Worm (Caenorhabditis elegans) whole organism, L1 larva: ENCODE data around the gene F16B12.1.
"Not testable (repeated sequence)": the region's sequence is repeated elsewhere in the genome, so short reads cannot be mapped to it uniquely, and the experiment has no call there.

ENCODE experiments used
- C16A3.4 ChIP-seq: fragments of 150-350 bp; optimal IDR thresholded peaks from 2 replicates; lab custom pipeline; 2014; ENCODE audit warnings: missing biosample characterization, missing genetic modification characterization
- Y116A8C.19 ChIP-seq: sonication (generic microtip); optimal IDR thresholded peaks from 2 replicates; lab custom pipeline; 2016; ENCODE audit warnings: missing compliant biosample characterization, missing genetic modification characterization, borderline replicate concordance
- aha-1 ChIP-seq: fragments of 150-350 bp; optimal IDR thresholded peaks from 2 replicates; lab custom pipeline; 2014; ENCODE audit warnings: missing biosample characterization, missing genetic modification characterization
- alr-1 ChIP-seq: fragments of 200-800 bp; sonication (Bioruptor generic); optimal IDR thresholded peaks from 2 replicates; lab custom pipeline; 2018; ENCODE audit warnings: borderline replicate concordance, mild to moderate bottlenecking, missing genetic modification characterization, missing compliant biosample characterization
- ceh-88 ChIP-seq: fragments of 200-800 bp; sonication (Bioruptor generic); IDR thresholded peaks from 2 replicates; pipeline ENCODE4 v1.3.6; 2022; ENCODE audit warnings: missing genetic modification characterization, missing compliant biosample characterization
- ceh-90 ChIP-seq: sonication (generic microtip); optimal IDR thresholded peaks from 2 replicates; lab custom pipeline; 2016; ENCODE audit warnings: missing genetic modification characterization, missing compliant biosample characterization
- ces-1 ChIP-seq: fragments of 150-350 bp; optimal IDR thresholded peaks from 2 replicates; lab custom pipeline; 2014; ENCODE audit warnings: missing biosample characterization, missing genetic modification reagents, missing genetic modification characterization
- efl-1 ChIP-seq, 4 experiments: fragments of 150-350 bp; optimal IDR thresholded peaks in 3 of 4; peaks in 1 of 4; 1 replicate in 1 of 4; 2 replicates in 3 of 4; lab custom pipeline; 2014; ENCODE audit warnings: missing biosample characterization in 2 of 4, missing genetic modification characterization in 2 of 4, missing genetic modification reagents in 2 of 4
- egl-13 ChIP-seq: sonication (generic microtip); optimal IDR thresholded peaks from 2 replicates; lab custom pipeline; 2016; ENCODE audit warnings: missing genotype, missing genetic modification reagents, missing genetic modification characterization, missing compliant biosample characterization
- egl-27 ChIP-seq, 2 experiments: fragments of 150-350 bp in 1 of 2; sonication (generic microtip); optimal IDR thresholded peaks; 3 replicates each; lab custom pipeline; 2017 to 2018; ENCODE audit warnings: missing biosample characterization in 2 of 2, missing genetic modification characterization in 2 of 2, missing genetic modification reagents in 2 of 2
- elt-2 ChIP-seq: sonication (generic microtip); optimal IDR thresholded peaks from 2 replicates; lab custom pipeline; 2016; ENCODE audit warnings: missing genetic modification characterization, mild to moderate bottlenecking, inconsistent platforms, missing compliant biosample characterization, missing genetic modification reagents
- fkh-4 ChIP-seq: sonication (generic microtip); optimal IDR thresholded peaks from 2 replicates; lab custom pipeline; 2016; ENCODE audit warnings: missing compliant biosample characterization, missing genetic modification characterization, borderline replicate concordance
- fos-1 ChIP-seq: fragments of 150-350 bp; optimal IDR thresholded peaks from 2 replicates; lab custom pipeline; 2014; ENCODE audit warnings: missing biosample characterization, missing genetic modification characterization
- grh-1 ChIP-seq: fragments of 200-800 bp; sonication (Bioruptor generic); IDR thresholded peaks from 2 replicates; pipeline ENCODE4 v1.3.6; 2022; ENCODE audit warnings: missing genetic modification reagents, missing genetic modification characterization, missing compliant biosample characterization
- hlh-17 ChIP-seq: fragments of 200-800 bp; sonication (Bioruptor generic); optimal IDR thresholded peaks from 2 replicates; lab custom pipeline; 2018; ENCODE audit warnings: missing genetic modification characterization, mild to moderate bottlenecking, missing compliant biosample characterization, moderate library complexity, borderline replicate concordance
- hpl-2 ChIP-seq: fragments of 150-350 bp; optimal IDR thresholded peaks from 2 replicates; lab custom pipeline; 2014; ENCODE audit warnings: missing biosample characterization, missing genetic modification reagents, missing genetic modification characterization
- jun-1 ChIP-seq: fragments of 150-350 bp; optimal IDR thresholded peaks from 2 replicates; lab custom pipeline; 2014; ENCODE audit warnings: missing biosample characterization, missing genetic modification reagents, missing genetic modification characterization
- lin-13 ChIP-seq: fragments of 150-350 bp; optimal IDR thresholded peaks from 2 replicates; lab custom pipeline; 2014; ENCODE audit warnings: missing biosample characterization, missing genetic modification reagents, missing genetic modification characterization
- lin-15B ChIP-seq: fragments of 150-350 bp; sonication (generic microtip); optimal IDR thresholded peaks from 3 replicates; lab custom pipeline; 2014; ENCODE audit warnings: missing biosample characterization, missing genetic modification characterization
- lin-35 ChIP-seq, 2 experiments: fragments of 150-350 bp; optimal IDR thresholded peaks; 2 replicates each; lab custom pipeline; 2014; ENCODE audit warnings: missing biosample characterization in 2 of 2, missing genetic modification characterization in 2 of 2, missing genetic modification reagents in 2 of 2
- lsy-2 ChIP-seq, 2 experiments: fragments of 150-350 bp; optimal IDR thresholded peaks; 2 replicates each; lab custom pipeline; 2014; ENCODE audit warnings: missing biosample characterization in 2 of 2, missing genetic modification characterization in 2 of 2
- nhr-11 ChIP-seq: fragments of 150-350 bp; optimal IDR thresholded peaks from 2 replicates; lab custom pipeline; 2014; ENCODE audit warnings: missing biosample characterization, missing genetic modification characterization
- nhr-19 ChIP-seq: fragments of 200-800 bp; sonication (Bioruptor generic); conservative IDR thresholded peaks from 2 replicates; pipeline ENCODE4 v1.3.6; 2022; ENCODE audit warnings: missing genetic modification characterization, missing compliant biosample characterization
- nhr-20 ChIP-seq: sonication (generic microtip); optimal IDR thresholded peaks from 2 replicates; lab custom pipeline; 2016; ENCODE audit warnings: mild to moderate bottlenecking, missing genetic modification characterization, missing compliant biosample characterization
- nhr-47 ChIP-seq: sonication (generic microtip); optimal IDR thresholded peaks from 2 replicates; lab custom pipeline; 2016; ENCODE audit warnings: mild to moderate bottlenecking, missing genetic modification characterization, moderate library complexity, missing compliant biosample characterization
- nhr-71 ChIP-seq: sonication (generic microtip); optimal IDR thresholded peaks from 2 replicates; lab custom pipeline; 2016; ENCODE audit warnings: mild to moderate bottlenecking, missing genetic modification characterization, moderate library complexity, missing compliant biosample characterization
- nhr-76 ChIP-seq: sonication (generic microtip); optimal IDR thresholded peaks from 2 replicates; lab custom pipeline; 2017; ENCODE audit warnings: missing biosample characterization, missing genetic modification characterization
- nhr-90 ChIP-seq: sonication (generic microtip); optimal IDR thresholded peaks from 2 replicates; lab custom pipeline; 2016; ENCODE audit warnings: mild to moderate bottlenecking, missing genetic modification characterization, missing compliant biosample characterization; ENCODE audit not compliant: poor library complexity
- pqm-1 ChIP-seq: sonication (generic microtip); optimal IDR thresholded peaks from 3 replicates; lab custom pipeline; 2017; ENCODE audit warnings: missing biosample characterization, missing genetic modification characterization
- rnt-1 ChIP-seq: sonication (generic microtip); optimal IDR thresholded peaks from 2 replicates; lab custom pipeline; 2016; ENCODE audit warnings: mild to moderate bottlenecking, missing genetic modification characterization, moderate library complexity, missing compliant biosample characterization
- snu-23 ChIP-seq: sonication (generic microtip); optimal IDR thresholded peaks from 2 replicates; lab custom pipeline; 2016; ENCODE audit warnings: missing genetic modification characterization, missing compliant biosample characterization
- swsn-7 ChIP-seq: sonication (generic microtip); optimal IDR thresholded peaks from 2 replicates; lab custom pipeline; 2016; ENCODE audit warnings: missing genetic modification characterization, missing compliant biosample characterization
- unc-30 ChIP-seq: sonication (generic microtip); optimal IDR thresholded peaks from 2 replicates; lab custom pipeline; 2017; ENCODE audit warnings: missing biosample characterization, missing genetic modification characterization
- unc-62 ChIP-seq: fragments of 150-350 bp; optimal IDR thresholded peaks from 2 replicates; lab custom pipeline; 2014; ENCODE audit warnings: missing biosample characterization, missing genetic modification reagents, missing genetic modification characterization
- unc-98 ChIP-seq: fragments of 200-800 bp; sonication (Bioruptor generic); IDR thresholded peaks from 2 replicates; pipeline ENCODE4 v1.3.6; 2022; ENCODE audit warnings: missing genetic modification characterization, missing compliant biosample characterization
- vab-15 ChIP-seq: sonication (generic microtip); optimal IDR thresholded peaks from 2 replicates; lab custom pipeline; 2017; ENCODE audit warnings: missing genotype, mild to moderate bottlenecking, missing genetic modification characterization, missing compliant biosample characterization

Gene F16B12.1

DNA sequence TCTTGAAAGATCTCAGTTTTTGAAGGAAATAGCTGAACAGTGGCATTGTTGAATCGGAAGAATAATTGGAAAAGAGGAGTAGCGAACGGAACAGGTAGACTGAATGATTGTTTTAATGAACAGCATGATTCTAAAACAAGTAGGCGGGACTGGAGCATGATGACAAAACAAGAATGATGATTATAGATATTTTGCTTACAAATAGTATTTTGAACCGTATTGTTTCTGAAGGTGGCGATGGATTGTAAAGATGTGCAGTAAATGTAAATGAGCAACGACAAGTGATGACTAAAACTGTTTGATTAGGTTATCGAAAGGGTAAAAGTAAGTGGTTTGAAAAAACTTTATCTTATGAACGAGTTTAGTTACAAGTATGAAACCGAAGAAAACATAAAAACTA is 48.9 kb downstream of the F16B12.1 start, which contains the start of gene F28H6.8:
Gene F28H6.8, minus strand, starts transcription at position 101 of the 400 bp plus-strand sequence.
- TF ChIP-seq swsn-7 (tag; lab: Kevin White, UChicago) (no peak), hpl-2 (no peak), nhr-20 (tag; lab: Kevin White, UChicago) (no peak), fos-1 (tag; lab: Kevin White, UChicago) (no peak), ces-1 (GFP tag; lab: Kevin White, UChicago) (no peak), alr-1 (tag; lab: Kevin White, UChicago) (no peak), ceh-88 (GFP tag; lab: Robert Waterston, UW) (no peak), vab-15 (no peak), fkh-4 (no peak), hlh-17 (no peak), snu-23 (GFP tag; lab: Kevin White, UChicago) (no peak), lin-15B (no peak), unc-62 (no peak), jun-1 (tag; lab: Kevin White, UChicago) (no peak), lin-35 (GFP tag; optimal IDR thresholded peaks at IDR 0.05; lab: Kevin White, UChicago) (no peak), lsy-2 (tag; optimal IDR thresholded peaks at IDR 0.05; lab: Kevin White, UChicago) (no peak), elt-2 (no peak), nhr-71 (tag; lab: Kevin White, UChicago) (no peak)

DNA sequence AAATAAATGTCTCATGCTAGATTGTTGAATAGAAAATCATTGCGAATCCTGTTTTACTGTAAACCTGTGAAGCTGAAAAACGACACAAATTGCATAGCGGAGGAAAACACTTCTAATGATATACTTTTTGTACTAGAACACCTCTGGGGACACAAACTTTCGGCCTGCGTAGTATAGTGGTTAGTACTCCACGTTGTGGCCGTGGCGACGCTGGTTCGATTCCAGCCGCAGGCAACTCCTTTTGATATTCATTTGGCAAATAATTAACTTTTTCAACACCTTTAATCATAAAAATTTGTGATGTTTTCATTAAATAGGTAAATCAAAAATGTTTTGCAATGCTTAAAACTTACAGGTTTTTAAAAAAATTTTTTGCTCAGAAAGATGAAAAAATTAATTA is 49.6 kb downstream of the F16B12.1 start:
- TF ChIP-seq swsn-7 (tag; lab: Kevin White, UChicago) (no peak), grh-1 (no peak), egl-27 (tag; optimal IDR thresholded peaks at IDR 0.05; lab: Kevin White, UChicago) (no peak), nhr-47 (tag; lab: Kevin White, UChicago) (no peak), hpl-2 (no peak), nhr-11 (no peak), fkh-4 (no peak), pqm-1 (tag; lab: Kevin White, UChicago) (no peak), lin-35 (GFP tag; optimal IDR thresholded peaks at IDR 0.05; lab: Kevin White, UChicago) (peak in 1 of 2 experiments; percentile 14), nhr-20 (tag; lab: Kevin White, UChicago) (no peak), alr-1 (tag; lab: Kevin White, UChicago) (no peak), C16A3.4 (tag; lab: Kevin White, UChicago) (no peak), ceh-90 (no peak), Y116A8C.19 (tag; lab: Kevin White, UChicago) (no peak), unc-98 (GFP tag; lab: Robert Waterston, UW) (no peak), nhr-76 (tag; lab: Kevin White, UChicago) (no peak), lsy-2 (tag; optimal IDR thresholded peaks at IDR 0.05; lab: Kevin White, UChicago) (no peak), aha-1 (tag; lab: Kevin White, UChicago) (no peak), unc-30 (tag; lab: Kevin White, UChicago) (no peak), snu-23 (GFP tag; lab: Kevin White, UChicago) (peak; percentile 17), elt-2 (peak; percentile 3), lin-13 (GFP tag; lab: Kevin White, UChicago) (no peak), egl-13 (no peak)

DNA sequence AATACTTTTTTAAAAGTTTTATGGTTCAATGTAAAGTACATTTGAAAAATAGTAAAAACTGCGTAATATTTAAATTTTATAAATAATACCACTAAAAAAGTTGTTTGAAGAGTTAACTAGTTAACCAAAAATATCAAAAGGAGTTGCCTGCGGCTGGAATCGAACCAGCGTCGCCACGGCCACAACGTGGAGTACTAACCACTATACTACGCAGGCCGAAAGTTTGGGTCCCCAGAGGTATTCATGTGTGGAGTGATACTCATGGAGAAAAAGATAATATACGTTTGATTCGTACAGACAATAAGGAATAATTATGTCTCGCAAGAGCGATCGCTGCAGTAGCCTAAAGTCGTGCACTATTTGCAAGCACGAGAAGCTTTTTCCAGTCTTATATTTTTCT is 51.5 kb downstream of the F16B12.1 start:
- TF ChIP-seq rnt-1 (tag; lab: Kevin White, UChicago) (peak; percentile 16), nhr-71 (tag; lab: Kevin White, UChicago) (peak; percentile 23), nhr-20 (tag; lab: Kevin White, UChicago) (peak; percentile 15), snu-23 (GFP tag; lab: Kevin White, UChicago) (peak; percentile 45), efl-1 (GFP tag; optimal IDR thresholded peaks at IDR 0.05 in 1 of 2; lab: Kevin White, UChicago) (peak in 1 of 2 experiments; percentile 56), nhr-19 (0 out of 2 replicates have a peak, but pooled peaks have one; percentile 20), nhr-90 (tag; lab: Kevin White, UChicago) (peak; percentile 49)
- TF ChIP-seq efl-1 (optimal IDR thresholded peaks at IDR 0.05; lab: Kevin White, UChicago), result not testable (repeated sequence)
- TF ChIP-seq, all 84 proteins: peak for 7; not testable (repeated sequence) for 77
